Worm (Caenorhabditis elegans) whole organism, mixed stage, embryonic: ENCODE results near the gene F53F4.11.
A peak's percentile ranks its signal among the peaks of the same experiment; 100 is the strongest.

Experiments used
- M03D4.4 ChIP-seq: sonication (generic microtip); optimal IDR thresholded peaks from 2 replicates; lab custom pipeline; 2017; ENCODE audit warnings: mild to moderate bottlenecking, missing genetic modification characterization, missing compliant biosample characterization
- bed-3 ChIP-seq: fragments of 200-800 bp; sonication (Bioruptor generic); optimal IDR thresholded peaks from 3 replicates; lab custom pipeline; 2018; ENCODE audit warnings: mild to moderate bottlenecking, missing genetic modification characterization, moderate library complexity, missing compliant biosample characterization
- blmp-1 ChIP-seq: fragments of 150-350 bp; optimal IDR thresholded peaks from 2 replicates; lab custom pipeline; 2014; ENCODE audit warnings: missing biosample characterization, missing genetic modification characterization
- ceh-39 ChIP-seq: fragments of 150-350 bp; optimal IDR thresholded peaks from 2 replicates; lab custom pipeline; 2014; ENCODE audit warnings: missing biosample characterization, missing genetic modification characterization
- ceh-43 ChIP-seq: fragments of 200-800 bp; sonication (Bioruptor generic); optimal IDR thresholded peaks from 2 replicates; lab custom pipeline; 2018; ENCODE audit warnings: mild to moderate bottlenecking, missing genetic modification characterization, moderate library complexity, missing compliant biosample characterization
- ceh-83 ChIP-seq: fragments of 200-800 bp; sonication (Bioruptor generic); optimal IDR thresholded peaks from 2 replicates; lab custom pipeline; 2018; ENCODE audit warnings: mild to moderate bottlenecking, missing genetic modification characterization, missing compliant biosample characterization
- cnd-1 ChIP-seq: fragments of 200-800 bp; sonication (Bioruptor generic); optimal IDR thresholded peaks from 2 replicates; lab custom pipeline; 2018; ENCODE audit warnings: mild to moderate bottlenecking, missing genetic modification characterization, missing compliant biosample characterization
- elt-1 ChIP-seq: sonication (generic microtip); optimal IDR thresholded peaks from 2 replicates; lab custom pipeline; 2017; ENCODE audit warnings: missing genetic modification characterization, mild to moderate bottlenecking, missing compliant biosample characterization, antibody characterized with exemption, moderate library complexity, borderline replicate concordance; ENCODE audit not compliant: insufficient read depth
- elt-3 ChIP-seq: fragments of 150-350 bp; optimal IDR thresholded peaks from 2 replicates; lab custom pipeline; 2014; ENCODE audit warnings: missing biosample characterization, missing genetic modification characterization
- ham-2 ChIP-seq: fragments of 200-800 bp; sonication (Bioruptor generic); optimal IDR thresholded peaks from 2 replicates; lab custom pipeline; 2018; ENCODE audit warnings: mild to moderate bottlenecking, missing genetic modification characterization, missing compliant biosample characterization
- hlh-1 ChIP-seq: fragments of 150-350 bp; optimal IDR thresholded peaks from 2 replicates; lab custom pipeline; 2014; ENCODE audit warnings: missing biosample characterization, missing genetic modification reagents, missing genetic modification characterization
- lin-13 ChIP-seq: fragments of 150-350 bp; optimal IDR thresholded peaks from 2 replicates; lab custom pipeline; 2014; ENCODE audit warnings: missing biosample characterization, missing genetic modification characterization
- lin-32 ChIP-seq: fragments of 200-800 bp; sonication (Bioruptor generic); optimal IDR thresholded peaks from 2 replicates; lab custom pipeline; 2018; ENCODE audit warnings: mild to moderate bottlenecking, missing genetic modification characterization, missing compliant biosample characterization
- mab-5 ChIP-seq: fragments of 150-350 bp; optimal IDR thresholded peaks from 2 replicates; lab custom pipeline; 2014; ENCODE audit warnings: missing biosample characterization, missing genetic modification characterization
- mls-2 ChIP-seq: sonication (generic microtip); optimal IDR thresholded peaks from 2 replicates; lab custom pipeline; 2016; ENCODE audit warnings: mild to moderate bottlenecking, missing genetic modification characterization, moderate library complexity, missing compliant biosample characterization
- nhr-12 ChIP-seq: fragments of 150-350 bp; optimal IDR thresholded peaks from 2 replicates; lab custom pipeline; 2014; ENCODE audit warnings: missing biosample characterization, missing genetic modification characterization
- nhr-2 ChIP-seq: fragments of 150-350 bp; optimal IDR thresholded peaks from 2 replicates; lab custom pipeline; 2014; ENCODE audit warnings: missing biosample characterization, missing genetic modification characterization
- nhr-237 ChIP-seq: fragments of 150-350 bp; optimal IDR thresholded peaks from 2 replicates; lab custom pipeline; 2014; ENCODE audit warnings: missing biosample characterization, missing genetic modification characterization
- nhr-76 ChIP-seq: sonication (generic microtip); optimal IDR thresholded peaks from 2 replicates; lab custom pipeline; 2017; ENCODE audit warnings: missing biosample characterization, missing genetic modification characterization
- pha-4 ChIP-seq: fragments of 150-350 bp; optimal IDR thresholded peaks from 2 replicates; lab custom pipeline; 2018; ENCODE audit warnings: missing biosample characterization, missing genetic modification reagents, missing genetic modification characterization
- sem-2 ChIP-seq: fragments of 200-800 bp; sonication (Bioruptor generic); optimal IDR thresholded peaks from 2 replicates; lab custom pipeline; 2018; ENCODE audit warnings: mild to moderate bottlenecking, missing genetic modification characterization, missing compliant biosample characterization
- snpc-4 ChIP-seq: fragments of 150-350 bp; optimal IDR thresholded peaks from 2 replicates; lab custom pipeline; 2014; ENCODE audit warnings: missing biosample characterization, missing genetic modification characterization
- sptf-1 ChIP-seq: sonication (generic microtip); optimal IDR thresholded peaks from 2 replicates; lab custom pipeline; 2017; ENCODE audit warnings: mild to moderate bottlenecking, missing genetic modification characterization, moderate library complexity, missing compliant biosample characterization
- tbx-8 ChIP-seq: fragments of 200-800 bp; sonication (Bioruptor generic); optimal IDR thresholded peaks from 2 replicates; lab custom pipeline; 2018; ENCODE audit warnings: mild to moderate bottlenecking, missing genetic modification characterization, moderate library complexity, missing compliant biosample characterization
- unc-120 ChIP-seq: sonication (generic microtip); optimal IDR thresholded peaks from 2 replicates; lab custom pipeline; 2017; ENCODE audit warnings: missing genetic modification characterization, missing compliant biosample characterization; ENCODE audit not compliant: poor library complexity, severe bottlenecking
- unc-39 ChIP-seq: fragments of 150-350 bp; optimal IDR thresholded peaks from 2 replicates; lab custom pipeline; 2014; ENCODE audit warnings: missing biosample characterization, missing genetic modification characterization
- unc-62 ChIP-seq: fragments of 150-350 bp; optimal IDR thresholded peaks from 2 replicates; lab custom pipeline; 2014; ENCODE audit warnings: missing biosample characterization, missing genetic modification reagents, missing genetic modification characterization
- zip-8 ChIP-seq: fragments of 150-350 bp; optimal IDR thresholded peaks from 2 replicates; lab custom pipeline; 2014; ENCODE audit warnings: missing biosample characterization, missing genetic modification characterization
- ztf-11 ChIP-seq: fragments of 150-350 bp; optimal IDR thresholded peaks from 2 replicates; lab custom pipeline; 2014; ENCODE audit warnings: missing biosample characterization, missing genetic modification characterization

Gene F53F4.11

ce11 chrV:13606651-13607242 is 17.6 kb downstream of the F53F4.11 start, which contains the start of gene fmo-4:
Gene fmo-4 (minus strand): TSS chrV:13606701.
- TF ChIP-seq sptf-1 (tag; lab: Kevin White, UChicago) (no peak), ztf-11 (no peak), tbx-8 (no peak), nhr-237 (tag; lab: Kevin White, UChicago) (no peak), nhr-76 (no peak), ceh-43 (GFP tag; lab: Kevin White, UChicago) (no peak)

ce11 chrV:13600882-13601281 is 23.4 kb downstream of the F53F4.11 start, which contains the start of gene rdy-2:
Gene rdy-2 (minus strand): TSS chrV:13600982.
- TF ChIP-seq ceh-39, result no peak
- no peak for TF ChIP-seq nhr-76
- TF ChIP-seq ceh-43 (GFP tag; lab: Kevin White, UChicago), result no peak
- no peak for TF ChIP-seq sem-2 (GFP tag; lab: Kevin White, UChicago)
- no peak for TF ChIP-seq blmp-1 (tag; lab: Kevin White, UChicago)
- TF ChIP-seq ham-2 (GFP tag; lab: Kevin White, UChicago), result no peak
- TF ChIP-seq mls-2, result no peak
- no peak for TF ChIP-seq bed-3
- no peak for TF ChIP-seq nhr-2
- TF ChIP-seq pha-4 (tag; lab: Kevin White, UChicago), result no peak
- no peak for TF ChIP-seq zip-8 (tag; lab: Kevin White, UChicago)
- no peak for TF ChIP-seq mab-5
- no peak for TF ChIP-seq nhr-12
- TF ChIP-seq M03D4.4 (tag; lab: Kevin White, UChicago), result no peak

- TF ChIP-seq zip-8 (tag; lab: Kevin White, UChicago) (peak; percentile 91), pha-4 (tag; lab: Kevin White, UChicago) (no peak), ham-2 (GFP tag; lab: Kevin White, UChicago) (no peak), unc-39 (tag; lab: Kevin White, UChicago) (no peak)
Observed at ce11 chrV:13598370-13598769, 26.0 kb downstream of the F53F4.11 start.

- TF ChIP-seq lin-13 (tag; lab: Kevin White, UChicago), result no peak
- TF ChIP-seq elt-1 (tag; lab: Kevin White, UChicago), result no peak
- no peak for TF ChIP-seq blmp-1 (tag; lab: Kevin White, UChicago)
- no peak for TF ChIP-seq M03D4.4 (tag; lab: Kevin White, UChicago)
Observed at ce11 chrV:13593083-13593482, 31.2 kb downstream of the F53F4.11 start, which contains the start of gene F53F4.4. Gene F53F4.4 (plus strand): TSS chrV:13593383.

- TF ChIP-seq nhr-76 (no peak), ceh-43 (GFP tag; lab: Kevin White, UChicago) (no peak), elt-3 (tag; lab: Kevin White, UChicago) (no peak), blmp-1 (tag; lab: Kevin White, UChicago) (no peak), ceh-83 (no peak), mab-5 (no peak), snpc-4 (tag; lab: Kevin White, UChicago) (no peak), unc-120 (tag; lab: Kevin White, UChicago) (no peak), nhr-2 (no peak), sptf-1 (tag; lab: Kevin White, UChicago) (no peak), unc-39 (tag; lab: Kevin White, UChicago) (no peak), hlh-1 (tag; lab: Kevin White, UChicago) (no peak), unc-62 (GFP tag; lab: Kevin White, UChicago) (no peak), cnd-1 (tag; lab: Kevin White, UChicago) (no peak), elt-1 (tag; lab: Kevin White, UChicago) (no peak), lin-32 (GFP tag; lab: Kevin White, UChicago) (no peak), zip-8 (tag; lab: Kevin White, UChicago) (no peak), ztf-11 (no peak)
Observed at ce11 chrV:13591504-13592174, 32.7 kb downstream of the F53F4.11 start, which contains the start of gene tbcb-1. Gene tbcb-1 (plus strand): TSS chrV:13592124.
